Fruit fly (Drosophila melanogaster) whole organism, embryonic: ENCODE measurements around the gene PH4alphaPV.

ENCODE experiments used
- ATbp ChIP-seq: fragments of 200-800 bp; sonication (Bioruptor generic); optimal IDR thresholded peaks from 2 replicates; lab custom pipeline; 2017; ENCODE audit warnings: missing biosample characterization, mild to moderate bottlenecking, missing genetic modification characterization, missing genetic modification reagents
- Antp ChIP-seq: fragments of 200-800 bp; sonication (Bioruptor generic); optimal IDR thresholded peaks from 3 replicates; lab custom pipeline; 2016; ENCODE audit warnings: missing biosample characterization, missing genetic modification characterization
- Atf-2 ChIP-seq: fragments of 200-800 bp; sonication (Bioruptor generic); optimal IDR thresholded peaks from 2 replicates; lab custom pipeline; 2016; ENCODE audit warnings: missing biosample characterization, missing genetic modification characterization
- Atf6 ChIP-seq: fragments of 200-800 bp; sonication (Bioruptor generic); IDR thresholded peaks from 2 replicates; pipeline ENCODE4 v1.3.6; 2022; ENCODE audit warnings: missing biosample characterization, missing genetic modification characterization
- CG10366 ChIP-seq: fragments of 200-800 bp; sonication (Bioruptor generic); IDR thresholded peaks from 2 replicates; pipeline ENCODE4 v1.3.6; 2022; ENCODE audit warnings: missing biosample characterization, missing genetic modification characterization
- CG10431 ChIP-seq: fragments of 200-800 bp; sonication (Bioruptor generic); optimal IDR thresholded peaks from 3 replicates; lab custom pipeline; 2018; ENCODE audit warnings: missing biosample characterization, mild to moderate bottlenecking, missing genetic modification characterization
- CG11093 ChIP-seq: fragments of 200-800 bp; sonication (Bioruptor generic); IDR thresholded peaks from 3 replicates; pipeline ENCODE4 v1.3.6; 2022; ENCODE audit warnings: missing biosample characterization, missing genetic modification characterization
- CG11560 ChIP-seq: fragments of 200-800 bp; sonication (Bioruptor generic); IDR thresholded peaks from 3 replicates; pipeline ENCODE4 v1.3.6; 2022; ENCODE audit warnings: missing biosample characterization, missing genetic modification characterization
- CG13123 ChIP-seq: fragments of 200-800 bp; sonication (Bioruptor generic); optimal IDR thresholded peaks from 2 replicates; lab custom pipeline; 2016; ENCODE audit warnings: missing biosample characterization, missing genetic modification characterization
- CG17568 ChIP-seq: fragments of 200-800 bp; sonication (Bioruptor generic); optimal IDR thresholded peaks from 2 replicates; lab custom pipeline; 2018; ENCODE audit warnings: missing biosample characterization, mild to moderate bottlenecking, missing genetic modification characterization, moderate library complexity
- CG17912 ChIP-seq: fragments of 200-800 bp; sonication (Bioruptor generic); optimal IDR thresholded peaks from 2 replicates; lab custom pipeline; 2018; ENCODE audit warnings: missing biosample characterization, mild to moderate bottlenecking, missing genetic modification characterization
- CG1832 ChIP-seq: fragments of 200-800 bp; sonication (Bioruptor generic); optimal IDR thresholded peaks from 2 replicates; lab custom pipeline; 2017; ENCODE audit warnings: missing biosample characterization, mild to moderate bottlenecking, missing genetic modification characterization, inconsistent platforms
- CG30431 ChIP-seq: fragments of 200-800 bp; sonication (Bioruptor generic); optimal IDR thresholded peaks from 2 replicates; lab custom pipeline; 2017; ENCODE audit warnings: missing biosample characterization, missing genetic modification characterization
- CG31441 ChIP-seq: fragments of 200-800 bp; sonication (Bioruptor generic); IDR thresholded peaks from 2 replicates; pipeline ENCODE4 v1.3.6; 2022; ENCODE audit warnings: missing biosample characterization, missing genetic modification characterization
- CG4854 ChIP-seq: fragments of 200-800 bp; sonication (Bioruptor generic); optimal IDR thresholded peaks from 2 replicates; lab custom pipeline; 2016; ENCODE audit warnings: missing biosample characterization, missing genetic modification characterization, inconsistent platforms
- CG6854 ChIP-seq: fragments of 200-800 bp; sonication (Bioruptor generic); optimal IDR thresholded peaks from 3 replicates; lab custom pipeline; 2017; ENCODE audit warnings: missing biosample characterization, mild to moderate bottlenecking, missing genetic modification characterization
- CG7271 ChIP-seq: fragments of 200-800 bp; sonication (Bioruptor generic); optimal IDR thresholded peaks from 2 replicates; lab custom pipeline; 2018; ENCODE audit warnings: missing biosample characterization, mild to moderate bottlenecking, missing genetic modification characterization, moderate library complexity
- CG7839 ChIP-seq: fragments of 200-800 bp; sonication (Bioruptor generic); optimal IDR thresholded peaks from 3 replicates; lab custom pipeline; 2018; ENCODE audit warnings: missing biosample characterization, mild to moderate bottlenecking, missing genetic modification characterization, moderate library complexity
- CG7963 ChIP-seq: fragments of 200-800 bp; sonication (Bioruptor generic); IDR thresholded peaks from 3 replicates; pipeline ENCODE4 v1.3.6; 2022; ENCODE audit warnings: missing biosample characterization, missing genetic modification characterization; ENCODE audit not compliant: partially characterized antibody
- CG8478 ChIP-seq: fragments of >200 bp; optimal IDR thresholded peaks from 2 replicates; lab custom pipeline; 2018
- CG9609 ChIP-seq: fragments of 200-800 bp; sonication (Bioruptor generic); optimal IDR thresholded peaks from 3 replicates; lab custom pipeline; 2016; ENCODE audit warnings: missing biosample characterization, missing genetic modification characterization
- CrebB ChIP-seq: fragments of 200-800 bp; sonication (Bioruptor generic); optimal IDR thresholded peaks from 3 replicates; lab custom pipeline; 2018; ENCODE audit warnings: missing biosample characterization, mild to moderate bottlenecking, missing genetic modification characterization
- Doc3 ChIP-seq: fragments of 200-800 bp; sonication (Bioruptor generic); IDR thresholded peaks from 3 replicates; pipeline ENCODE4 v1.3.6; 2022; ENCODE audit warnings: missing biosample characterization, missing genetic modification characterization; ENCODE audit not compliant: partially characterized antibody
- Fer3 ChIP-seq: fragments of 200-800 bp; sonication (Bioruptor generic); optimal IDR thresholded peaks from 2 replicates; lab custom pipeline; 2018; ENCODE audit warnings: missing biosample characterization, mild to moderate bottlenecking, missing genetic modification characterization, moderate library complexity
- H15 ChIP-seq: fragments of 200-800 bp; sonication (Bioruptor generic); IDR thresholded peaks from 3 replicates; pipeline ENCODE4 v1.3.6; 2022; ENCODE audit warnings: missing biosample characterization, missing genetic modification characterization
- Med ChIP-seq: fragments of 200-800 bp; sonication (Bioruptor generic); peaks from one replicate; lab custom pipeline; 2016; ENCODE audit warnings: missing biosample characterization, missing genetic modification characterization, mild to moderate bottlenecking, inconsistent platforms, moderate library complexity
- Opbp ChIP-seq: fragments of 200-800 bp; sonication (Bioruptor generic); IDR thresholded peaks from 3 replicates; pipeline ENCODE4 v1.3.6; 2022; ENCODE audit warnings: missing biosample characterization, missing genetic modification characterization; ENCODE audit not compliant: partially characterized antibody
- Optix ChIP-seq: fragments of 200-800 bp; sonication (Bioruptor generic); IDR thresholded peaks from 3 replicates; pipeline ENCODE4 v1.3.6; 2022; ENCODE audit warnings: missing biosample characterization, missing genetic modification characterization
- Side ChIP-seq: fragments of 200-800 bp; sonication (Bioruptor generic); optimal IDR thresholded peaks from 2 replicates; lab custom pipeline; 2016; ENCODE audit warnings: missing biosample characterization, missing genetic modification characterization
- Sry-β ChIP-seq: fragments of 200-800 bp; sonication (Bioruptor generic); optimal IDR thresholded peaks from 2 replicates; lab custom pipeline; 2018; ENCODE audit warnings: missing biosample characterization, mild to moderate bottlenecking, missing genetic modification characterization, moderate library complexity
- Vsx1 ChIP-seq: fragments of 200-800 bp; sonication (Bioruptor generic); optimal IDR thresholded peaks from 2 replicates; lab custom pipeline; 2017; ENCODE audit warnings: missing biosample characterization, mild to moderate bottlenecking, missing genetic modification characterization, missing genetic modification reagents
- YL-1 ChIP-seq: fragments of 200-800 bp; sonication (Bioruptor generic); optimal IDR thresholded peaks from 3 replicates; lab custom pipeline; 2017; ENCODE audit warnings: missing biosample characterization, mild to moderate bottlenecking, missing genetic modification characterization
- ash1 ChIP-seq: fragments of 200-800 bp; sonication (Bioruptor generic); optimal IDR thresholded peaks from 2 replicates; lab custom pipeline; 2018; ENCODE audit warnings: missing biosample characterization, mild to moderate bottlenecking, missing genetic modification characterization
- cato ChIP-seq: fragments of 200-800 bp; sonication (Bioruptor generic); optimal IDR thresholded peaks from 2 replicates; lab custom pipeline; 2016; ENCODE audit warnings: missing biosample characterization, missing genetic modification characterization, borderline replicate concordance
- disco-r ChIP-seq: fragments of 200-800 bp; sonication (Bioruptor generic); optimal IDR thresholded peaks from 2 replicates; lab custom pipeline; 2016; ENCODE audit warnings: missing biosample characterization, missing genetic modification characterization
- ems ChIP-seq: fragments of 200-800 bp; sonication (Bioruptor generic); optimal IDR thresholded peaks from 3 replicates; lab custom pipeline; 2016; ENCODE audit warnings: missing biosample characterization, missing genetic modification characterization
- ftz-f1 ChIP-seq: fragments of 200-800 bp; sonication (Bioruptor generic); optimal IDR thresholded peaks from 2 replicates; lab custom pipeline; 2016; ENCODE audit warnings: missing biosample characterization, missing genetic modification characterization
- luna ChIP-seq: fragments of 200-800 bp; sonication (Bioruptor generic); optimal IDR thresholded peaks from 2 replicates; lab custom pipeline; 2016; ENCODE audit warnings: missing biosample characterization, missing genetic modification characterization
- nau ChIP-seq: fragments of 200-800 bp; sonication (Bioruptor generic); optimal IDR thresholded peaks from 3 replicates; lab custom pipeline; 2017; ENCODE audit warnings: missing biosample characterization, mild to moderate bottlenecking, missing genetic modification characterization, missing genetic modification reagents
- nerfin-1 ChIP-seq: fragments of 200-800 bp; sonication (Bioruptor generic); optimal IDR thresholded peaks from 3 replicates; lab custom pipeline; 2019; ENCODE audit warnings: missing biosample characterization, mild to moderate bottlenecking, missing genetic modification characterization, moderate library complexity
- oc ChIP-seq: fragments of 200-800 bp; sonication (Bioruptor generic); optimal IDR thresholded peaks from 2 replicates; lab custom pipeline; 2018; ENCODE audit warnings: missing biosample characterization, mild to moderate bottlenecking, missing genetic modification characterization, moderate library complexity
- odd ChIP-seq: fragments of 200-800 bp; sonication (Bioruptor generic); optimal IDR thresholded peaks from 2 replicates; lab custom pipeline; 2017; ENCODE audit warnings: missing biosample characterization, mild to moderate bottlenecking, missing genetic modification characterization
- psq ChIP-seq: fragments of 200-800 bp; sonication (Bioruptor generic); optimal IDR thresholded peaks from 2 replicates; lab custom pipeline; 2017; ENCODE audit warnings: missing biosample characterization, missing genetic modification characterization
- rib ChIP-seq: fragments of 200-800 bp; sonication (Bioruptor generic); IDR thresholded peaks from 2 replicates; pipeline ENCODE4 v1.3.6; 2022; ENCODE audit warnings: missing biosample characterization, missing genetic modification characterization
- run ChIP-seq: fragments of 200-800 bp; sonication (Bioruptor generic); optimal IDR thresholded peaks from 3 replicates; lab custom pipeline; 2018; ENCODE audit warnings: missing biosample characterization, mild to moderate bottlenecking, missing genetic modification characterization
- sima ChIP-seq: fragments of 200-800 bp; sonication (Bioruptor generic); optimal IDR thresholded peaks from 2 replicates; lab custom pipeline; 2016; ENCODE audit warnings: missing biosample characterization, missing genetic modification characterization
- toy ChIP-seq: fragments of 200-800 bp; sonication (Bioruptor generic); IDR thresholded peaks from 2 replicates; pipeline ENCODE4 v1.3.6; 2022; ENCODE audit warnings: missing biosample characterization, missing genetic modification characterization
- unpg ChIP-seq: fragments of 200-800 bp; sonication (Bioruptor generic); optimal IDR thresholded peaks from 3 replicates; lab custom pipeline; 2018; ENCODE audit warnings: missing biosample characterization, mild to moderate bottlenecking, missing genetic modification characterization, moderate library complexity
- vnd ChIP-seq: fragments of 200-800 bp; sonication (Bioruptor generic); IDR thresholded peaks from 3 replicates; pipeline ENCODE4 v1.3.6; 2022; ENCODE audit warnings: missing biosample characterization, missing genetic modification characterization; ENCODE audit not compliant: partially characterized antibody

Gene PH4alphaPV

dm6 chr3R:30600154-30601009 lies 48.0 kb downstream of the PH4alphaPV start (continued):
- TF ChIP-seq Side (GFP tag; lab: Kevin White, UChicago) (peak; percentile 89), psq (GFP tag; lab: Kevin White, UChicago) (peak; percentile 87), CG9609 (GFP tag; lab: Kevin White, UChicago) (peak; percentile 81), CG4854 (peak; percentile 91), YL-1 (GFP tag; lab: Kevin White, UChicago) (peak; percentile 20), CG8478 (lab: Kevin White, UChicago) (no peak), ems (GFP tag; lab: Kevin White, UChicago) (peak; percentile 93), CG11093 (GFP tag; lab: Robert Waterston, UW) (peak; percentile 86), Antp (GFP tag; lab: Kevin White, UChicago) (peak; percentile 72), CG13123 (GFP tag; lab: Kevin White, UChicago) (peak; percentile 85), disco-r (peak; percentile 76), CG31441 (GFP tag; lab: Robert Waterston, UW) (peak; percentile 85), Atf-2 (GFP tag; lab: Kevin White, UChicago) (peak; percentile 78), Sry-β (GFP tag; lab: Kevin White, UChicago) (peak; percentile 21), Atf6 (GFP tag; lab: Robert Waterston, UW) (peak; percentile 94), CG10366 (GFP tag; lab: Robert Waterston, UW) (peak; percentile 93), nau (GFP tag; lab: Kevin White, UChicago) (peak; percentile 87), CG7839 (tag; lab: Kevin White, UChicago) (peak; percentile 95), run (tag; lab: Kevin White, UChicago) (peak; percentile 91), vnd (GFP tag; lab: Robert Waterston, UW) (no peak), cato (GFP tag; lab: Kevin White, UChicago) (peak; percentile 86), CG1832 (GFP tag; lab: Kevin White, UChicago) (no peak), H15 (peak; percentile 93), CG11560 (tag; lab: Robert Waterston, UW) (peak; percentile 51; the same call in 1 of the 3 replicates), rib (peak; percentile 90), sima (GFP tag; lab: Kevin White, UChicago) (peak; percentile 40), Opbp (GFP tag; lab: Robert Waterston, UW) (no peak), CG6854 (GFP tag; lab: Kevin White, UChicago) (peak; percentile 90), CG7271 (tag; lab: Kevin White, UChicago) (peak; percentile 24), CG10431 (no peak), Fer3 (tag; lab: Kevin White, UChicago) (peak; percentile 89), Vsx1 (GFP tag; lab: Kevin White, UChicago) (peak; percentile 80), ash1 (GFP tag; lab: Kevin White, UChicago) (peak; percentile 73), luna (GFP tag; lab: Kevin White, UChicago) (peak; percentile 62), ATbp (GFP tag; lab: Kevin White, UChicago) (peak; percentile 93), unpg (GFP tag; lab: Kevin White, UChicago) (peak; percentile 95), Optix (peak; percentile 91), CG30431 (GFP tag; lab: Kevin White, UChicago) (peak; percentile 76), CG17912 (GFP tag; lab: Kevin White, UChicago) (peak; percentile 36), ftz-f1 (GFP tag; lab: Kevin White, UChicago) (peak; percentile 42), odd (GFP tag; lab: Kevin White, UChicago) (peak; percentile 84), Doc3 (GFP tag; lab: Robert Waterston, UW) (0 out of 3 replicates have a peak, but pooled peaks have one; percentile 24), CrebB (tag; lab: Kevin White, UChicago) (peak; percentile 78), nerfin-1 (tag; lab: Kevin White, UChicago) (peak; percentile 76), oc (tag; lab: Kevin White, UChicago) (peak; percentile 86), CG17568 (GFP tag; lab: Kevin White, UChicago) (peak; percentile 78), toy (peak; percentile 87), CG7963 (GFP tag; lab: Robert Waterston, UW) (no peak), Med (GFP tag; lab: Kevin White, UChicago) (peak; percentile 96)
